Worm (Caenorhabditis elegans): ENCODE data around the gene srg-1.

ce11 chrIII:6303787-6304186, 45.6 kb upstream of the srg-1 start:
- TF ChIP-seq nhr-76 (tag; optimal IDR thresholded peaks at IDR 0.05) = no peak
- TF ChIP-seq pha-4 (tag; optimal IDR thresholded peaks at IDR 0.05) = no peak
- TF ChIP-seq zip-8 (tag; optimal IDR thresholded peaks at IDR 0.05) = no peak
